Fruit fly (Drosophila melanogaster): ENCODE measurements around the gene CanA1.

The CanA1 gene

dm6 chr3R:31070732-31071131 is 31.6 kb downstream of the CanA1 start:
- TF ChIP-seq CG6813 (GFP tag; optimal IDR thresholded peaks at IDR 0.05) (peak; percentile 22), kni (GFP tag; optimal IDR thresholded peaks at IDR 0.05) (peak; percentile 51), odd (GFP tag; optimal IDR thresholded peaks at IDR 0.05) (peak; percentile 20), Vsx1 (GFP tag; optimal IDR thresholded peaks at IDR 0.05) (peak; percentile 18), exex (tag; optimal IDR thresholded peaks at IDR 0.05) (no peak), CG6765 (GFP tag; optimal IDR thresholded peaks at IDR 0.05) (no peak), Oli (tag; optimal IDR thresholded peaks at IDR 0.05) (no peak), CG6254 (GFP tag; optimal IDR thresholded peaks at IDR 0.05) (peak; percentile 17), Rx (GFP tag; IDR thresholded peaks at IDR 0.05) (no peak), ara (GFP tag; IDR thresholded peaks at IDR 0.05) (0 out of 2 replicates have a peak, but pooled peaks have one; percentile 24), tll (GFP tag; optimal IDR thresholded peaks at IDR 0.05) (peak in 1 of 2 experiments; percentile 45), ci (GFP tag; IDR thresholded peaks at IDR 0.05) (0 out of 3 replicates have a peak, but pooled peaks have one; percentile 22), Atf3 (GFP tag; optimal IDR thresholded peaks at IDR 0.05) (no peak), fd64A (GFP tag; optimal IDR thresholded peaks at IDR 0.05) (peak; percentile 17), pfk (GFP tag; optimal IDR thresholded peaks at IDR 0.05) (no peak), D (optimal IDR thresholded peaks at IDR 0.05) (no peak), D (GFP tag; optimal IDR thresholded peaks at IDR 0.05) (peak; percentile 9), sens (GFP tag) (peak; percentile 50), ATbp (GFP tag; optimal IDR thresholded peaks at IDR 0.05) (peak; percentile 35), Med (GFP tag) (peak; percentile 7), Blimp-1 (GFP tag; optimal IDR thresholded peaks at IDR 0.05) (peak; percentile 20), CG15696 (tag; optimal IDR thresholded peaks at IDR 0.05) (peak; percentile 18), CG9727 (GFP tag; optimal IDR thresholded peaks at IDR 0.05) (peak; percentile 10), fd102C (GFP tag; optimal IDR thresholded peaks at IDR 0.05) (peak; percentile 13), CG33557 (GFP tag; optimal IDR thresholded peaks at IDR 0.05) (peak; percentile 23), Ets65A (GFP tag) (peak; percentile 2), ewg (GFP tag; optimal IDR thresholded peaks at IDR 0.05) (no peak)

DNA sequence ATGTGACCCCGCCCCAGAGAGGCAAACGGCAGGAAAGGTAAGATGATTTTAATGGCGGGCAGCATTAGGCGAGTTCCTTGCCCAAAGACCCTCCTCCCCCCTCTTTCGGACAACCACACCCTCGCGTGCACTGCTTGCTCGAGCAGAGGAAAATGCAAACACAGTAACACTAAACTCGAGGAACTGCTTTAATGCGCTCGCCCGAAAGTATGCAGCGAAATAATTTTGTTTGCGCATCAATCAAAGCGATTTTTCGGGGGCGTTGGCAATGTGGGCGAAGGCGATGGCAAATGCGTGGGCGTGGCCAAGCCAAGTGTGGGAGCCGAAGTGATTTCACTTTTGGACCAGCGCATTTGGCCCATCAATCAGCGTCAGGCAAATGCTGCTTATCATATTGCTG is 47.2 kb downstream of the CanA1 start:
- TF ChIP-seq dpn (GFP tag; optimal IDR thresholded peaks at IDR 0.05) (peak in 1 of 2 experiments; percentile 1), chif (GFP tag; optimal IDR thresholded peaks at IDR 0.05) (peak in 1 of 2 experiments; percentile 33), trem (tag; optimal IDR thresholded peaks at IDR 0.05) (peak; percentile 4), CG3163 (GFP tag; optimal IDR thresholded peaks at IDR 0.05) (peak; percentile 5), ci (GFP tag; IDR thresholded peaks at IDR 0.05) (0 out of 3 replicates have a peak, but pooled peaks have one; percentile 57), NFAT (GFP tag; IDR thresholded peaks at IDR 0.05) (0 out of 2 replicates have a peak, but pooled peaks have one; percentile 5), Med (GFP tag) (peak; percentile 82), Dek (tag; optimal IDR thresholded peaks at IDR 0.05) (no peak), NfI (GFP tag; optimal IDR thresholded peaks at IDR 0.05) (peak; percentile 31), CoRest (tag; optimal IDR thresholded peaks at IDR 0.05) (peak; percentile 47), amos (GFP tag; IDR thresholded peaks at IDR 0.05; ENCODE audit: partially characterized antibody) (peak; percentile 29; the same call in 1 of the 2 replicates), pb (GFP tag; optimal IDR thresholded peaks at IDR 0.05) (peak; percentile 4), stwl (tag; optimal IDR thresholded peaks at IDR 0.05) (peak; percentile 40), Dfd (GFP tag; optimal IDR thresholded peaks at IDR 0.05) (peak in 1 of 2 experiments; percentile 53), sqz (GFP tag; optimal IDR thresholded peaks at IDR 0.05) (no peak), CG31365 (tag; optimal IDR thresholded peaks at IDR 0.05) (peak; percentile 96), CG14860 (GFP tag; IDR thresholded peaks at IDR 0.05; ENCODE audit: partially characterized antibody) (0 out of 3 replicates have a peak, but pooled peaks have one; percentile 35), Antp (GFP tag; optimal IDR thresholded peaks at IDR 0.05) (peak; percentile 17), zfh1 (GFP tag; IDR thresholded peaks at IDR 0.05) (0 out of 3 replicates have a peak, but pooled peaks have one; percentile 33), chm (GFP tag; IDR thresholded peaks at IDR 0.05) (peak; percentile 74), Xrp1 (GFP tag; IDR thresholded peaks at IDR 0.05) (0 out of 2 replicates have a peak, but pooled peaks have one; percentile 25), org-1 (GFP tag; optimal IDR thresholded peaks at IDR 0.05) (no peak), CG16813 (GFP tag; IDR thresholded peaks at IDR 0.05; ENCODE audit: partially characterized antibody) (0 out of 3 replicates have a peak, but pooled peaks have one; percentile 33), CkIIα-i1 (GFP tag; IDR thresholded peaks at IDR 0.05) (no peak), CG9932 (GFP tag; IDR thresholded peaks at IDR 0.05) (peak; percentile 16; the same call in 1 of the 2 replicates)

Data from whole organism, embryonic.